Worm (Caenorhabditis elegans): ENCODE measurements around the gene Y71H2B.4.

Gene Y71H2B.4

ce11 chrIII:2657783-2658182 lies 39.0 kb downstream of the Y71H2B.4 start, which contains the start of gene let-805:
Gene let-805 (plus strand): TSS chrIII:2658083.
- no peak for TF ChIP-seq ztf-11 (tag; optimal IDR thresholded peaks at IDR 0.05)
- TF ChIP-seq aha-1 (tag), result peak; percentile 46

All from whole organism, L4 larva.